Worm (Caenorhabditis elegans): Measurements from ENCODE around the gene R07E5.6.

The R07E5.6 gene

DNA sequence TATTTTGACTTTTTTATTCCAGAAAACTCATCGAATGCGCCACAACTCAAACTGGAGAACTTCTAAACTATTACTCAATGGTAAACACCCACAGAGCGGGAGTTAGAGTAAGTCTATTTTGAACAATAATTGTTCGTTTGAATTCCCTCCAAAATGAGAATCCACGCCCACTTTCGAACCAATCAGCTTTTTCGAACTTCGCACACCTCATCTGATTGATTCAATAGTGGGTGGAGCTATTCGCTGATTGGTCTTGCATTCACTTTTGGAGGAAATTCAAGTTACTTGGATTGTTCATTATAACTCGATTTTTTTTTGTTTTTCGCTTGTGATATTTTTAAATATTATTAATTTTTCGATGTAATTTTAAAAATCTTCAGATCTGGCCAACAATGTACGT, 2.7 kb upstream of the R07E5.6 start:
- no peak for TF ChIP-seq ceh-83 (GFP tag; optimal IDR thresholded peaks at IDR 0.05)
- no peak for TF ChIP-seq cnd-1 (tag; optimal IDR thresholded peaks at IDR 0.05)
- no peak for TF ChIP-seq ces-1 (GFP tag; optimal IDR thresholded peaks at IDR 0.05)

ce11 chrIII:4397115-4397514, 1.4 kb upstream of the R07E5.6 start, which contains the start of gene R07E5.5:
Gene R07E5.5 (plus strand): TSS chrIII:4397415.
- TF ChIP-seq ces-1 (GFP tag; optimal IDR thresholded peaks at IDR 0.05) (no peak), elt-3 (tag; optimal IDR thresholded peaks at IDR 0.05) (no peak), blmp-1 (tag; optimal IDR thresholded peaks at IDR 0.05) (no peak), nhr-76 (tag; optimal IDR thresholded peaks at IDR 0.05) (no peak), lsy-2 (tag; optimal IDR thresholded peaks at IDR 0.05) (no peak), unc-62 (GFP tag; optimal IDR thresholded peaks at IDR 0.05) (no peak), flh-1 (GFP tag; optimal IDR thresholded peaks at IDR 0.05) (no peak)

DNA sequence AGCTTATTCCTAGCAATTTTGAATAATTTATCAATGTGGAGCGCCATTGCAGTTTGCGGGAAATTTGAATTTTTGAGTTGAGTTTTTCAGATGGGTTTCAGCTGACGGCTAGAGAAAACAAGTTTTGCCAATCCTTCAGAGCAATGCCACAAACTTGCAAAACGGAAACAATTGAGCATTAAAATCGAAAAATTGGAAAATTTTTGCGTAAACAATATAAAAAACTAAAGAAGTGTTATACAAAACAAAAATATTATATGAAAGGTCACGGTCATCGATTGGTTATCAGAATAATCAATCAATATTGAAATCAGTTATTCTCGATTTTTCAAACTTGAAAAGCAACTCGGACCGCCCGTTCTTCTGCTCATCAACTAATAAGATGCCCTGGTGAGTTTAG, 2.6 kb downstream of the R07E5.6 start, which contains the start of gene R07E5.15:
Gene R07E5.15 (plus strand): TSS at position 301 of the 400 bp plus-strand sequence.
- TF ChIP-seq bed-3 (GFP tag; optimal IDR thresholded peaks at IDR 0.05) (no peak), tbx-8 (GFP tag; optimal IDR thresholded peaks at IDR 0.05) (no peak), ceh-43 (GFP tag; optimal IDR thresholded peaks at IDR 0.05) (no peak), ceh-83 (GFP tag; optimal IDR thresholded peaks at IDR 0.05) (no peak), drap-1 (GFP tag; optimal IDR thresholded peaks at IDR 0.05) (no peak), lsy-2 (tag; optimal IDR thresholded peaks at IDR 0.05) (no peak), snpc-4 (tag; optimal IDR thresholded peaks at IDR 0.05) (no peak), flh-1 (GFP tag; optimal IDR thresholded peaks at IDR 0.05) (no peak), elt-1 (tag; optimal IDR thresholded peaks at IDR 0.05; ENCODE audit: borderline replicate concordance, insufficient read depth) (no peak), nhr-12 (tag; optimal IDR thresholded peaks at IDR 0.05) (no peak), cnd-1 (tag; optimal IDR thresholded peaks at IDR 0.05) (no peak), mab-5 (tag; optimal IDR thresholded peaks at IDR 0.05) (no peak), ces-1 (GFP tag; optimal IDR thresholded peaks at IDR 0.05) (no peak), lin-13 (tag; optimal IDR thresholded peaks at IDR 0.05) (no peak), lin-32 (GFP tag; optimal IDR thresholded peaks at IDR 0.05) (no peak), nhr-237 (tag; optimal IDR thresholded peaks at IDR 0.05) (no peak), nhr-2 (tag; optimal IDR thresholded peaks at IDR 0.05) (no peak), sem-2 (GFP tag; optimal IDR thresholded peaks at IDR 0.05) (no peak), M03D4.4 (tag; optimal IDR thresholded peaks at IDR 0.05) (no peak), nhr-28 (tag; optimal IDR thresholded peaks at IDR 0.05) (no peak)

DNA sequence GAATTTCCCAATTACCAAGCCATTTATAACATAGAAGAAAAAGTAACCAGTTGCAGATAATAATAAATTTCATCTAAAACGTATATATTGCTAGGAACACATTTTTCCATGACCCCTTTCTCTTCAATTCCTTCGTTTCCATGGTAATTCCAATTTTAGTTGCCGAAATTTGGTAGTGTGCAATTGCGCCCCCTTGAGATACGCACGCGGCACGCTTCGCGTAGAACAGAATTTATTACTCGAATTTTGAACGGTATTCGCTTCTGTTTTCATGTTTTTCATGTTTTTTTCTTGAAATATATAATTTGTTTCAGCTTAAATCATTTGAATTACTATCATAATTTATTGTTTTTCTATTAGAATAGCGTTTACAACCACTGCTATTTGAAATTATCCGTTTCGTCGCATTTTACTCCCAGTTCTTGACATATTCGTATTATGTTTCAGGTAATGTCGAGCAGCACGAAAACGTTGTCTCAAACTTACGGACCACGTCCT, 5.8 kb downstream of the R07E5.6 start, which contains the start of the genes R07E5.17 and snfc-5:
Gene R07E5.17 (minus strand): TSS at position 98 of the 498 bp plus-strand sequence.
Gene snfc-5 (plus strand): TSS at position 448 of the 498 bp plus-strand sequence.
- TF ChIP-seq blmp-1 (tag; optimal IDR thresholded peaks at IDR 0.05): no peak
- peak; percentile 76 for TF ChIP-seq mep-1 (tag; optimal IDR thresholded peaks at IDR 0.05)
- no peak for TF ChIP-seq M03D4.4 (tag; optimal IDR thresholded peaks at IDR 0.05)
- peak; percentile 28 for TF ChIP-seq hlh-1 (tag; optimal IDR thresholded peaks at IDR 0.05)
- TF ChIP-seq cnd-1 (tag; optimal IDR thresholded peaks at IDR 0.05): peak; percentile 2
- TF ChIP-seq mab-5 (tag; optimal IDR thresholded peaks at IDR 0.05): no peak
- TF ChIP-seq ceh-43 (GFP tag; optimal IDR thresholded peaks at IDR 0.05): no peak
- TF ChIP-seq unc-120 (tag; optimal IDR thresholded peaks at IDR 0.05; ENCODE audit: poor library complexity, severe bottlenecking): peak; percentile 78
- TF ChIP-seq nhr-2 (tag; optimal IDR thresholded peaks at IDR 0.05): no peak
- no peak for TF ChIP-seq ham-2 (GFP tag; optimal IDR thresholded peaks at IDR 0.05)
- TF ChIP-seq lsy-2 (tag; optimal IDR thresholded peaks at IDR 0.05): peak; percentile 69
- TF ChIP-seq nhr-76 (tag; optimal IDR thresholded peaks at IDR 0.05): no peak
- TF ChIP-seq sptf-1 (tag; optimal IDR thresholded peaks at IDR 0.05): peak; percentile 5
- TF ChIP-seq nhr-28 (tag; optimal IDR thresholded peaks at IDR 0.05): no peak
- TF ChIP-seq ces-1 (GFP tag; optimal IDR thresholded peaks at IDR 0.05): peak; percentile 24
- TF ChIP-seq nhr-237 (tag; optimal IDR thresholded peaks at IDR 0.05): no peak
- TF ChIP-seq ceh-39 (tag; optimal IDR thresholded peaks at IDR 0.05): peak; percentile 19
- peak; percentile 36 for TF ChIP-seq lin-13 (tag; optimal IDR thresholded peaks at IDR 0.05)

ce11 chrIII:4405986-4406385, 7.4 kb downstream of the R07E5.6 start, which contains the start of gene rnp-4:
Gene rnp-4 (plus strand): TSS chrIII:4406286.
- TF ChIP-seq zip-8 (tag; optimal IDR thresholded peaks at IDR 0.05) (no peak), ceh-83 (GFP tag; optimal IDR thresholded peaks at IDR 0.05) (no peak), pha-4 (tag; optimal IDR thresholded peaks at IDR 0.05) (no peak), mls-2 (tag; optimal IDR thresholded peaks at IDR 0.05) (no peak), lsy-2 (tag; optimal IDR thresholded peaks at IDR 0.05) (no peak), drap-1 (GFP tag; optimal IDR thresholded peaks at IDR 0.05) (no peak), lin-32 (GFP tag; optimal IDR thresholded peaks at IDR 0.05) (no peak), elt-1 (tag; optimal IDR thresholded peaks at IDR 0.05; ENCODE audit: borderline replicate concordance, insufficient read depth) (no peak), M03D4.4 (tag; optimal IDR thresholded peaks at IDR 0.05) (no peak), unc-39 (tag; optimal IDR thresholded peaks at IDR 0.05) (no peak), cnd-1 (tag; optimal IDR thresholded peaks at IDR 0.05) (no peak), nhr-237 (tag; optimal IDR thresholded peaks at IDR 0.05) (no peak), nhr-12 (tag; optimal IDR thresholded peaks at IDR 0.05) (no peak)
